Worm (Caenorhabditis elegans) whole organism, midembryonic: ENCODE data around the gene pmt-2.

Experiments
- T22C8.4 ChIP-seq: fragments of 200-800 bp; sonication (Bioruptor generic); IDR thresholded peaks from 2 replicates; pipeline ENCODE4 v1.3.6; 2022; ENCODE audit warnings: missing genetic modification characterization, missing compliant biosample characterization
- cog-1 ChIP-seq: sonication (generic microtip); optimal IDR thresholded peaks from 2 replicates; lab custom pipeline; 2016; ENCODE audit warnings: missing genetic modification characterization, missing compliant biosample characterization
- klf-2 ChIP-seq: fragments of 200-800 bp; sonication (Bioruptor generic); conservative IDR thresholded peaks from 2 replicates; pipeline ENCODE4 v1.3.6; 2022; ENCODE audit warnings: missing genetic modification reagents, missing genetic modification characterization, missing compliant biosample characterization
- tab-1 ChIP-seq: fragments of 200-800 bp; sonication (Bioruptor generic); IDR thresholded peaks from 2 replicates; pipeline ENCODE4 v1.3.6; 2022; ENCODE audit warnings: missing genetic modification characterization, missing compliant biosample characterization

DNA sequence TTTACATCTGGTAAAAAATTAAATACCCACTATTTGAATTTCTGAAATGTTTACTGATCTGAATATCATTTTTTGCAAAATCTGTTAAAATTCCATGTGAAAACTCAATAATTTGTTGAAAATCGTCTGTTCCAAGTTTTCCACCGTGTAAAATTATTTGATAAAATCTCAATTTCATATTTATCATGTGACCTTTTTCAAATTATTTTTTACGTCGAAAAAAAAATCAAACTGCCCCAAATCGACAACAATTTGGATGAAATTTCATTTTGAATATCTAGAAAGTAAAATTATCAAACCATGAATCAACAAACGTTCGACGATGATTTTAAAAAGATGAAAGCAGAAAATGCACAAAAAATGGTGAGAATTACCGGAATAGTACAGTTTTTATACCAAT, 26.8 kb downstream of the pmt-2 start, which contains the start of gene F41F3.9:
- TF ChIP-seq klf-2 (GFP tag; lab: Robert Waterston, UW) (no peak), cog-1 (tag; lab: Kevin White, UChicago) (no peak), tab-1 (GFP tag; lab: Robert Waterston, UW) (no peak), T22C8.4 (GFP tag; lab: Robert Waterston, UW) (no peak)
